Worm (Caenorhabditis elegans): ENCODE results near the gene sdz-33.

DNA sequence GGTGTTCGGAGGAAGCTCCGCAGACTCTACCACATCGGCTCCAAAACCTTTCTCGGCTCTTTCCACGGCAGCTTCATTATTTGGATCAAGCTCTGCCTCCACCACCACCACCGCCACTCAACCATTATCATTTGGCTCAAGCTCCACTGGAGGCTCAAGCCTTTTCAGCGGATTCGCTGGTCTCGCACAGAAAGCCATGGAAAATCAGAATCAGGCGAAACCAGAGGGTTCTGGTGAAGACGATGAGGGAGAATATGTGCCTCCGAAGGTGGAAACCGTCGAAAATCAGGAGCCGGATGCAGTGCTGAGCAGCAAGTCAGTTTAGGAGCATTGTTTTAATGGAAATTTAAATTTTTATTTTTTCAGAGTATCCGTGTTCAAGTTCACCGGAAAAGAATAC is 9.8 kb downstream of the sdz-33 start:
- TF ChIP-seq ztf-29 (GFP tag; IDR thresholded peaks at IDR 0.05) (no peak), flt-1 (GFP tag; IDR thresholded peaks at IDR 0.05) (no peak), ref-1 (GFP tag; conservative IDR thresholded peaks at IDR 0.05) (no peak), med-1 (GFP tag; optimal IDR thresholded peaks at IDR 0.05; ENCODE audit: insufficient read depth) (no peak), tab-1 (GFP tag; IDR thresholded peaks at IDR 0.05) (no peak)
